In the genomic region with DNA sequence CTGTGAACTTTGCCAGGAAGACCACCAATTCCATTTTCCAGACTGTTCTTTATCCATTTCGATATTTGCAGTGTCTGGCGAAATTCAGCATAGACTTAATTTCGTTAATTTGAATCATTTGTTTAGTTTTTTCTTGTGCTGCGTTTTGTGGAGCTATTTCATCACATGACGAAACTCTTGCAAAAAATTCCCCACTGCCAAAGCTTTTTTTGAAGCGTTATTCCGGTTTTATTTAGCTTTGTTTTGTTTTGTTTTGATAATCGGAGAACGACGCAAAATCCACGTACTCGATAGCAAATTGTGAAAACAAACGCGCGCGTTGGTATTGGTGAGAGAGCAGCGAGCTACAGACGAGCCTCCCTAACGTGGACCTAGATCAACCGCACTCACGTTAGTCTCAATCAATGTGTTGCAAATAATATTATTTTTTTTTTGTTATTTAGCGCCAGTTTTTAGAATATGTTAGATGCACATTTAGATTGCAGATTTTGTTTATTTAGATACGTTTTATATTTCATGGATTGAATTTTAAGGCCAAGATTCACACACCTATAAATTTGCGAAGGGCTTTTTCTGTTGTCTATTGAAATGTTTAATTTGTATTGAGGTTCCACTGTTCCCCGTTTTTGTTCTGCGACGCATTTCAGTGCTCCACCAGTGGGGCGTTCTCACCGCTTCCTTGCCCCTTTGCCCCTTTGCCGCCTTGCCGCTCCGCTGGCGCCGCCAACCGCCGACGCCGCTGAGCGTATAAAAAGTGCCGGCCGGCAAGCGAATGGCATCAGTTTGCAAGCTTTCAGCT, we compare ENCODE assay signal across 1 fruit fly cellular context.
TF ChIP-seq lines count a peak whose summit lies in the region.

No protein-coding gene starts in this region.

TF ChIP-seq in whole organism, embryonic, 481 proteins besides CTCF, POLR2A, EP300 and RAD21 (continued from another document and continues in another):
- TF ChIP-seq CG10321 (GFP tag; IDR thresholded peaks at IDR 0.05; lab: Robert Waterston, UW) = peak; percentile 29; the same call in 1 of the 2 replicates
- TF ChIP-seq Hey (tag; optimal IDR thresholded peaks at IDR 0.05; lab: Kevin White, UChicago) = no peak
- TF ChIP-seq CG7928 (GFP tag; optimal IDR thresholded peaks at IDR 0.05; lab: Kevin White, UChicago) = peak; percentile 61
- peak; percentile 87 for TF ChIP-seq tgo (GFP tag; IDR thresholded peaks at IDR 0.05; lab: Robert Waterston, UW)
- peak; percentile 69 for TF ChIP-seq CG32772 (GFP tag; IDR thresholded peaks at IDR 0.05; lab: Robert Waterston, UW)
- peak; percentile 76 for TF ChIP-seq vvl (GFP tag; IDR thresholded peaks at IDR 0.05; lab: Robert Waterston, UW)
- no peak for TF ChIP-seq stwl (tag; optimal IDR thresholded peaks at IDR 0.05; lab: Kevin White, UChicago)
- no peak for TF ChIP-seq sima (GFP tag; optimal IDR thresholded peaks at IDR 0.05; lab: Kevin White, UChicago)
- peak; percentile 82 for TF ChIP-seq dmrt99B (tag; optimal IDR thresholded peaks at IDR 0.05; lab: Kevin White, UChicago)
- no peak for TF ChIP-seq Scr (GFP tag; IDR thresholded peaks at IDR 0.05; lab: Robert Waterston, UW; ENCODE audit: partially characterized antibody)
- peak; percentile 79 for TF ChIP-seq danr (GFP tag; IDR thresholded peaks at IDR 0.05; lab: Robert Waterston, UW)
- peak; percentile 75 for TF ChIP-seq CG14050 (GFP tag; IDR thresholded peaks at IDR 0.05; lab: Robert Waterston, UW)
- peak; percentile 64 for TF ChIP-seq Myb (GFP tag; optimal IDR thresholded peaks at IDR 0.05; lab: Kevin White, UChicago)
- peak; percentile 30 for TF ChIP-seq CG3163 (GFP tag; optimal IDR thresholded peaks at IDR 0.05; lab: Kevin White, UChicago)
- TF ChIP-seq Asciz (GFP tag; optimal IDR thresholded peaks at IDR 0.05; lab: Kevin White, UChicago) = peak; percentile 43
- TF ChIP-seq row (GFP tag; IDR thresholded peaks at IDR 0.05; lab: Robert Waterston, UW) = peak; percentile 96
- peak; percentile 79 for TF ChIP-seq HLH3B (GFP tag; IDR thresholded peaks at IDR 0.05; lab: Robert Waterston, UW)
- peak; percentile 71 for TF ChIP-seq scrt (GFP tag; optimal IDR thresholded peaks at IDR 0.05; lab: Kevin White, UChicago)
- TF ChIP-seq abd-A (tag; optimal IDR thresholded peaks at IDR 0.05; lab: Kevin White, UChicago) = peak; percentile 7
- TF ChIP-seq CG17829 (tag; optimal IDR thresholded peaks at IDR 0.05; lab: Kevin White, UChicago) = peak; percentile 51
- peak; percentile 71 for TF ChIP-seq HmgZ (tag; optimal IDR thresholded peaks at IDR 0.05; lab: Kevin White, UChicago)
- TF ChIP-seq CG10654 (GFP tag; optimal IDR thresholded peaks at IDR 0.05; lab: Kevin White, UChicago) = peak; percentile 35
- peak; percentile 69 for TF ChIP-seq CG31441 (GFP tag; IDR thresholded peaks at IDR 0.05; lab: Robert Waterston, UW)
- TF ChIP-seq ken (GFP tag; IDR thresholded peaks at IDR 0.05; lab: Robert Waterston, UW) = peak; percentile 73
- no peak for TF ChIP-seq Stat92E (GFP tag; optimal IDR thresholded peaks at IDR 0.05; lab: Kevin White, UChicago)
- no peak; the same call in 1 of the 2 replicates for TF ChIP-seq CG5953 (GFP tag; IDR thresholded peaks at IDR 0.05; lab: Robert Waterston, UW)
- peak; percentile 51 for TF ChIP-seq Jarid2 (GFP tag; optimal IDR thresholded peaks at IDR 0.05; lab: Kevin White, UChicago)
- peak; percentile 90 for TF ChIP-seq dysf (GFP tag; IDR thresholded peaks at IDR 0.05; lab: Robert Waterston, UW)
- peak; percentile 88 for TF ChIP-seq sob (GFP tag; IDR thresholded peaks at IDR 0.05; lab: Robert Waterston, UW)
- TF ChIP-seq CG1647 (GFP tag; optimal IDR thresholded peaks at IDR 0.05; lab: Kevin White, UChicago) = peak; percentile 59
- TF ChIP-seq pan (optimal IDR thresholded peaks at IDR 0.05; lab: Kevin White, UChicago) = no peak
- peak in 1 of 2 experiments; percentile 83 for TF ChIP-seq pan (GFP tag; optimal IDR thresholded peaks at IDR 0.05 in 1 of 2, IDR thresholded peaks at IDR 0.05 in 1 of 2)
- peak; percentile 87 for TF ChIP-seq CG10147 (GFP tag; optimal IDR thresholded peaks at IDR 0.05; lab: Kevin White, UChicago)
- peak; percentile 71 for TF ChIP-seq CG1602 (GFP tag; optimal IDR thresholded peaks at IDR 0.05; lab: Kevin White, UChicago)
- no peak for TF ChIP-seq CG15479 (GFP tag; optimal IDR thresholded peaks at IDR 0.05; lab: Kevin White, UChicago)
- peak; percentile 64 for TF ChIP-seq CG11085 (GFP tag; IDR thresholded peaks at IDR 0.05; lab: Robert Waterston, UW)
- no peak; the same call in 1 of the 2 replicates for TF ChIP-seq CG17612 (GFP tag; IDR thresholded peaks at IDR 0.05; lab: Robert Waterston, UW)
- 0 out of 2 replicates have a peak, but pooled peaks have one; percentile 24 for TF ChIP-seq Rx (GFP tag; IDR thresholded peaks at IDR 0.05; lab: Robert Waterston, UW)
- peak; percentile 39 for TF ChIP-seq CG33213 (GFP tag; optimal IDR thresholded peaks at IDR 0.05; lab: Kevin White, UChicago)
- TF ChIP-seq so (GFP tag; IDR thresholded peaks at IDR 0.05; lab: Robert Waterston, UW) = peak; percentile 79; the same call in 2 of the 3 replicates
- TF ChIP-seq Elba2 (GFP tag; optimal IDR thresholded peaks at IDR 0.05; lab: Kevin White, UChicago) = no peak
- peak; percentile 87 for TF ChIP-seq slbo (GFP tag; IDR thresholded peaks at IDR 0.05; lab: Robert Waterston, UW)
- TF ChIP-seq CG31224 (GFP tag; IDR thresholded peaks at IDR 0.05; lab: Robert Waterston, UW) = peak; percentile 78
- peak; percentile 79 for TF ChIP-seq nmo (GFP tag; optimal IDR thresholded peaks at IDR 0.05; lab: Kevin White, UChicago)
- peak; percentile 67 for TF ChIP-seq CG4820 (GFP tag; optimal IDR thresholded peaks at IDR 0.05; lab: Kevin White, UChicago)
- peak; percentile 83 for TF ChIP-seq seq (GFP tag; IDR thresholded peaks at IDR 0.05; lab: Robert Waterston, UW)
- 0 out of 3 replicates have a peak, but pooled peaks have one; percentile 7 for TF ChIP-seq otp (GFP tag; IDR thresholded peaks at IDR 0.05; lab: Robert Waterston, UW)
- no peak for TF ChIP-seq yki (optimal IDR thresholded peaks at IDR 0.05; lab: Kevin White, UChicago)
- TF ChIP-seq Sox102F (GFP tag; optimal IDR thresholded peaks at IDR 0.05; lab: Kevin White, UChicago) = peak; percentile 69
- peak; percentile 83 for TF ChIP-seq lbe (GFP tag; optimal IDR thresholded peaks at IDR 0.05; lab: Kevin White, UChicago)
- no peak for TF ChIP-seq CG4360 (GFP tag; IDR thresholded peaks at IDR 0.05; lab: Robert Waterston, UW)
- peak; percentile 61 for TF ChIP-seq CG8089 (GFP tag; optimal IDR thresholded peaks at IDR 0.05; lab: Kevin White, UChicago)
- TF ChIP-seq CG2116 (GFP tag; optimal IDR thresholded peaks at IDR 0.05; lab: Kevin White, UChicago) = peak; percentile 28
- TF ChIP-seq ranshi (GFP tag; IDR thresholded peaks at IDR 0.05; lab: Robert Waterston, UW) = peak; percentile 69; the same call in 1 of the 2 replicates
- peak; percentile 22 for TF ChIP-seq pb (GFP tag; optimal IDR thresholded peaks at IDR 0.05; lab: Kevin White, UChicago)
- peak; percentile 59 for TF ChIP-seq Taf1 (GFP tag; IDR thresholded peaks at IDR 0.05; lab: Robert Waterston, UW)
- TF ChIP-seq dpn (GFP tag; optimal IDR thresholded peaks at IDR 0.05; lab: Kevin White, UChicago) = peak; percentile 79 to 82
- TF ChIP-seq CG12769 (tag; optimal IDR thresholded peaks at IDR 0.05; lab: Kevin White, UChicago) = peak; percentile 14
- TF ChIP-seq sim (GFP tag; IDR thresholded peaks at IDR 0.05; lab: Robert Waterston, UW) = no peak
- TF ChIP-seq CG1024 (GFP tag; IDR thresholded peaks at IDR 0.05; lab: Robert Waterston, UW) = 0 out of 2 replicates have a peak, but pooled peaks have one; percentile 41
- TF ChIP-seq CG14667 (GFP tag; IDR thresholded peaks at IDR 0.05; lab: Robert Waterston, UW) = peak; percentile 75
- TF ChIP-seq CG6175 (GFP tag; IDR thresholded peaks at IDR 0.05; lab: Robert Waterston, UW) = peak; percentile 83; the same call in 2 of the 3 replicates
- TF ChIP-seq Chrac-16 (GFP tag; optimal IDR thresholded peaks at IDR 0.05; lab: Kevin White, UChicago) = peak; percentile 72
- TF ChIP-seq jigr1 (GFP tag; IDR thresholded peaks at IDR 0.05; lab: Robert Waterston, UW) = peak; percentile 54; the same call in 2 of the 3 replicates
- TF ChIP-seq chif (GFP tag; optimal IDR thresholded peaks at IDR 0.05; lab: Kevin White, UChicago) = peak; percentile 52 to 61
- TF ChIP-seq shn (GFP tag; optimal IDR thresholded peaks at IDR 0.05; lab: Kevin White, UChicago) = peak; percentile 69
- TF ChIP-seq ttk (GFP tag; IDR thresholded peaks at IDR 0.05; lab: Robert Waterston, UW) = peak; percentile 66
- TF ChIP-seq CG3726 (GFP tag; IDR thresholded peaks at IDR 0.05; lab: Robert Waterston, UW) = peak; percentile 66; the same call in 1 of the 3 replicates
- TF ChIP-seq CG17568 (GFP tag; optimal IDR thresholded peaks at IDR 0.05; lab: Kevin White, UChicago) = peak; percentile 69
- TF ChIP-seq Poxn (GFP tag; IDR thresholded peaks at IDR 0.05; lab: Robert Waterston, UW) = 0 out of 2 replicates have a peak, but pooled peaks have one; percentile 44
- peak; percentile 9 for TF ChIP-seq trh (GFP tag; optimal IDR thresholded peaks at IDR 0.05; lab: Kevin White, UChicago)
- peak; percentile 51 for TF ChIP-seq gcm2 (GFP tag; optimal IDR thresholded peaks at IDR 0.05; lab: Kevin White, UChicago)
- TF ChIP-seq CG15073 (GFP tag; optimal IDR thresholded peaks at IDR 0.05; lab: Kevin White, UChicago) = no peak
- peak; percentile 69 for TF ChIP-seq Atf-2 (GFP tag; optimal IDR thresholded peaks at IDR 0.05; lab: Kevin White, UChicago)
- TF ChIP-seq CHES-1-like (GFP tag; optimal IDR thresholded peaks at IDR 0.05; lab: Kevin White, UChicago) = peak; percentile 85
- peak; percentile 90 for TF ChIP-seq CG34376 (GFP tag; optimal IDR thresholded peaks at IDR 0.05; lab: Kevin White, UChicago)
- TF ChIP-seq Xrp1 (GFP tag; IDR thresholded peaks at IDR 0.05; lab: Robert Waterston, UW) = peak; percentile 60; the same call in 1 of the 2 replicates
- peak; percentile 58 for TF ChIP-seq mirr (GFP tag; optimal IDR thresholded peaks at IDR 0.05; lab: Kevin White, UChicago)
- peak; percentile 67 for TF ChIP-seq slou (GFP tag; optimal IDR thresholded peaks at IDR 0.05; lab: Kevin White, UChicago)
- peak; percentile 93 for TF ChIP-seq crol (GFP tag; IDR thresholded peaks at IDR 0.05; lab: Robert Waterston, UW)
- TF ChIP-seq nau (GFP tag; optimal IDR thresholded peaks at IDR 0.05; lab: Kevin White, UChicago) = peak; percentile 68
- no peak for TF ChIP-seq CG7963 (GFP tag; IDR thresholded peaks at IDR 0.05; lab: Robert Waterston, UW; ENCODE audit: partially characterized antibody)
- peak; percentile 68 for TF ChIP-seq Bteb2 (GFP tag; optimal IDR thresholded peaks at IDR 0.05; lab: Kevin White, UChicago)
- TF ChIP-seq CG13775 (GFP tag; optimal IDR thresholded peaks at IDR 0.05; lab: Kevin White, UChicago) = peak; percentile 76
- peak; percentile 39 for TF ChIP-seq D19A (tag; optimal IDR thresholded peaks at IDR 0.05; lab: Kevin White, UChicago)
- TF ChIP-seq pzg (GFP tag; optimal IDR thresholded peaks at IDR 0.05; lab: Kevin White, UChicago) = no peak
- TF ChIP-seq TFAM (GFP tag; optimal IDR thresholded peaks at IDR 0.05; lab: Kevin White, UChicago) = no peak
- no peak for TF ChIP-seq pros (GFP tag; optimal IDR thresholded peaks at IDR 0.05; lab: Kevin White, UChicago)
- TF ChIP-seq pita (GFP tag; optimal IDR thresholded peaks at IDR 0.05; lab: Kevin White, UChicago) = no peak
- no peak for TF ChIP-seq prd (optimal IDR thresholded peaks at IDR 0.05; lab: Kevin White, UChicago)
- peak; percentile 84 for TF ChIP-seq prd (GFP tag; IDR thresholded peaks at IDR 0.05; lab: Robert Waterston, UW)
- TF ChIP-seq pho (GFP tag; optimal IDR thresholded peaks at IDR 0.05; lab: Kevin White, UChicago) = peak; percentile 83
- TF ChIP-seq CG4282 (GFP tag; optimal IDR thresholded peaks at IDR 0.05; lab: Kevin White, UChicago) = no peak
- TF ChIP-seq lov (optimal IDR thresholded peaks at IDR 0.05; lab: Kevin White, UChicago) = no peak
- TF ChIP-seq lov (GFP tag; IDR thresholded peaks at IDR 0.05; lab: Robert Waterston, UW) = no peak; the same call in 2 of the 3 replicates
- TF ChIP-seq insv (GFP tag; optimal IDR thresholded peaks at IDR 0.05; lab: Kevin White, UChicago) = peak in 1 of 2 experiments; percentile 12
- TF ChIP-seq Fer2 (tag; optimal IDR thresholded peaks at IDR 0.05; lab: Kevin White, UChicago) = peak; percentile 78
- peak; percentile 81 for TF ChIP-seq NFAT (GFP tag; IDR thresholded peaks at IDR 0.05; lab: Robert Waterston, UW)
- TF ChIP-seq HLHmδ (GFP tag; optimal IDR thresholded peaks at IDR 0.05; lab: Kevin White, UChicago) = no peak
- TF ChIP-seq ATbp (GFP tag; optimal IDR thresholded peaks at IDR 0.05; lab: Kevin White, UChicago) = peak; percentile 52
- peak; percentile 73 for TF ChIP-seq CG12391 (tag; optimal IDR thresholded peaks at IDR 0.05; lab: Kevin White, UChicago)
- peak; percentile 83 for TF ChIP-seq cwo (GFP tag; optimal IDR thresholded peaks at IDR 0.05; lab: Kevin White, UChicago)
- TF ChIP-seq Dad (GFP tag; optimal IDR thresholded peaks at IDR 0.05; lab: Kevin White, UChicago) = peak; percentile 55
- peak; percentile 30 for TF ChIP-seq jing (GFP tag; optimal IDR thresholded peaks at IDR 0.05; lab: Kevin White, UChicago)
- TF ChIP-seq CG4328 (GFP tag; optimal IDR thresholded peaks at IDR 0.05; lab: Kevin White, UChicago) = peak; percentile 80
- TF ChIP-seq chm (GFP tag; IDR thresholded peaks at IDR 0.05; lab: Robert Waterston, UW) = no peak
- TF ChIP-seq twi (tag; optimal IDR thresholded peaks at IDR 0.05; lab: Kevin White, UChicago) = no peak
- TF ChIP-seq Sry-β (GFP tag; optimal IDR thresholded peaks at IDR 0.05; lab: Kevin White, UChicago) = no peak
- peak; percentile 35 for TF ChIP-seq emc (GFP tag; optimal IDR thresholded peaks at IDR 0.05; lab: Kevin White, UChicago)
- TF ChIP-seq CG8924 (tag; optimal IDR thresholded peaks at IDR 0.05; lab: Kevin White, UChicago) = peak; percentile 74
- TF ChIP-seq tx (GFP tag; optimal IDR thresholded peaks at IDR 0.05; lab: Kevin White, UChicago) = peak; percentile 55
- no peak for TF ChIP-seq Spps (tag; optimal IDR thresholded peaks at IDR 0.05; lab: Kevin White, UChicago)
- peak; percentile 70 for TF ChIP-seq CG1233 (GFP tag; optimal IDR thresholded peaks at IDR 0.05; lab: Kevin White, UChicago)
- peak; percentile 54 for TF ChIP-seq Blimp-1 (GFP tag; optimal IDR thresholded peaks at IDR 0.05; lab: Kevin White, UChicago)
- TF ChIP-seq CG4854 (GFP tag; optimal IDR thresholded peaks at IDR 0.05; lab: Kevin White, UChicago) = peak; percentile 39
- TF ChIP-seq CG7745 (tag; optimal IDR thresholded peaks at IDR 0.05; lab: Kevin White, UChicago) = no peak
- TF ChIP-seq CG7839 (tag; optimal IDR thresholded peaks at IDR 0.05; lab: Kevin White, UChicago) = peak; percentile 88
- peak; percentile 29 for TF ChIP-seq slp2 (GFP tag; optimal IDR thresholded peaks at IDR 0.05; lab: Kevin White, UChicago)
- TF ChIP-seq lmd (GFP tag; IDR thresholded peaks at IDR 0.05; lab: Robert Waterston, UW) = peak; percentile 91
- peak; percentile 61 for TF ChIP-seq pum (GFP tag; optimal IDR thresholded peaks at IDR 0.05; lab: Kevin White, UChicago)
